Fruit fly (Drosophila melanogaster) whole organism, pupa: ENCODE measurements around the gene RpS7.

Experiments used
- CG4496 ChIP-seq: fragments of 200-800 bp; sonication (Bioruptor generic); IDR thresholded peaks from 3 replicates; pipeline ENCODE4 v1.3.6; 2022; ENCODE audit warnings: missing biosample characterization, missing genetic modification characterization
- CG8301 ChIP-seq: fragments of 200-800 bp; sonication (Bioruptor generic); optimal IDR thresholded peaks from 2 replicates; lab custom pipeline; 2018; ENCODE audit warnings: missing biosample characterization, mild to moderate bottlenecking, missing genetic modification characterization
- Ets98B ChIP-seq: fragments of 200-800 bp; sonication (Bioruptor generic); IDR thresholded peaks from 2 replicates; pipeline ENCODE4 v1.3.6; 2022; ENCODE audit warnings: missing biosample characterization, missing genetic modification characterization
- Pif1A ChIP-seq: fragments of 200-800 bp; sonication (Bioruptor generic); optimal IDR thresholded peaks from 3 replicates; lab custom pipeline; 2016; ENCODE audit warnings: missing biosample characterization, missing genetic modification characterization

DNA sequence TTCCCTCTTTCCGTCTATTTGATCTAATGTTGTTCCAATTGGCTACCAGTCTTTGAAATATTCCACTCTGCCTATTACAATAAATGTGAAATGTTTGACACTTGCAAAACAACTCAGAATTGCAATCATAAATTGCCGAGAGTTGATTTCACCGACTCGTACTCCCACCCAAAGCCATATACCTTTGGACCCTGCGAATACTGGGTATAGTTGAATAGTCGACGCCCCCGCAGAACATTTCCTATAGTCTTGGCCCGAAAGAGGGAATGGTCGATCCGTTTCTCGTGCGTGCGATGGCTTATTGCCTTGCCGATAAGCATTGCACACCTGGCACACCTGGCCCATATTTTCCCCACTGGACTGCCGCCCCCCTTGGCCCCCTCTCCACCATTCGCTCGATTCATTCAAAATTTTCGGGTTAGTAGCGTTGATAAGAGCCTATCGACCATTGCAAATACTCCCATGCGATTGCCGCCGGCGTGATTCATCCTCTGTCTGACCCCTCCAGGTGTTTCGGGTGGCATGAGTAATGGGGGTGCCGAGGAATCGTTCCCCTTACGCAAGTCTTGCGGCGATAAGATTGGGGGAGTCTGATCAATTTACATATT lies 8.6 kb downstream of the RpS7 start:
- TF ChIP-seq CG8301 (tag; lab: Kevin White, UChicago) (no peak), CG4496 (GFP tag; lab: Robert Waterston, UW) (no peak), Ets98B (GFP tag; lab: Robert Waterston, UW) (no peak), Pif1A (no peak)
